Fruit fly (Drosophila melanogaster) whole organism, embryonic: ENCODE measurements around the gene CG31287.
A peak's percentile ranks its signal among the peaks of the same experiment; 100 is the strongest.

Source experiments
- Aef1 ChIP-seq: fragments of 200-800 bp; sonication (Bioruptor generic); IDR thresholded peaks from 3 replicates; pipeline ENCODE4 v1.3.6; 2022; ENCODE audit warnings: missing biosample characterization, missing genetic modification characterization
- Atf-2 ChIP-seq: fragments of 200-800 bp; sonication (Bioruptor generic); optimal IDR thresholded peaks from 2 replicates; lab custom pipeline; 2016; ENCODE audit warnings: missing biosample characterization, missing genetic modification characterization
- CG10565 ChIP-seq: fragments of 200-800 bp; sonication (Bioruptor generic); optimal IDR thresholded peaks from 3 replicates; lab custom pipeline; 2016; ENCODE audit warnings: missing biosample characterization, mild to moderate bottlenecking, missing genetic modification characterization
- CG11093 ChIP-seq: fragments of 200-800 bp; sonication (Bioruptor generic); IDR thresholded peaks from 3 replicates; pipeline ENCODE4 v1.3.6; 2022; ENCODE audit warnings: missing biosample characterization, missing genetic modification characterization
- CG12104 ChIP-seq: fragments of 200-800 bp; sonication (Bioruptor generic); optimal IDR thresholded peaks from 3 replicates; lab custom pipeline; 2016; ENCODE audit warnings: missing biosample characterization, missing genetic modification characterization
- CG12219 ChIP-seq: fragments of 200-800 bp; sonication (Bioruptor generic); optimal IDR thresholded peaks from 3 replicates; lab custom pipeline; 2018; ENCODE audit warnings: missing biosample characterization, mild to moderate bottlenecking, missing genetic modification characterization
- CG13624 ChIP-seq: fragments of 200-800 bp; sonication (Bioruptor generic); optimal IDR thresholded peaks from 2 replicates; lab custom pipeline; 2016; ENCODE audit warnings: missing biosample characterization, missing genetic modification characterization
- CG14050 ChIP-seq: fragments of 200-800 bp; sonication (Bioruptor generic); IDR thresholded peaks from 3 replicates; pipeline ENCODE4 v1.3.6; 2022; ENCODE audit warnings: missing biosample characterization, missing genetic modification characterization
- CG14441 ChIP-seq: fragments of 200-800 bp; sonication (Bioruptor generic); IDR thresholded peaks from 2 replicates; pipeline ENCODE4 v1.3.6; 2022; ENCODE audit warnings: missing biosample characterization, missing genetic modification characterization
- CG14860 ChIP-seq: fragments of 200-800 bp; sonication (Bioruptor generic); IDR thresholded peaks from 3 replicates; pipeline ENCODE4 v1.3.6; 2022; ENCODE audit warnings: missing biosample characterization, missing genetic modification characterization; ENCODE audit not compliant: partially characterized antibody
- CG1602 ChIP-seq: fragments of 200-800 bp; sonication (Bioruptor generic); optimal IDR thresholded peaks from 3 replicates; lab custom pipeline; 2016; ENCODE audit warnings: missing biosample characterization, missing genetic modification characterization
- CG18476 ChIP-seq: fragments of 200-800 bp; sonication (Bioruptor generic); optimal IDR thresholded peaks from 2 replicates; lab custom pipeline; 2016; ENCODE audit warnings: missing biosample characterization, mild to moderate bottlenecking, missing genetic modification characterization
- CG2120 ChIP-seq: fragments of 200-800 bp; sonication (Bioruptor generic); optimal IDR thresholded peaks from 3 replicates; lab custom pipeline; 2016; ENCODE audit warnings: missing biosample characterization, missing genetic modification characterization
- CG30020 ChIP-seq: fragments of 200-800 bp; optimal IDR thresholded peaks from 2 replicates; lab custom pipeline; 2019; ENCODE audit warnings: missing biosample characterization, mild to moderate bottlenecking, missing genetic modification characterization, moderate library complexity
- CG31365 ChIP-seq: fragments of 200-800 bp; sonication (Bioruptor generic); optimal IDR thresholded peaks from 2 replicates; lab custom pipeline; 2018; ENCODE audit warnings: missing biosample characterization, mild to moderate bottlenecking, missing genetic modification characterization
- CG32772 ChIP-seq: fragments of 200-800 bp; sonication (Bioruptor generic); IDR thresholded peaks from 2 replicates; pipeline ENCODE4 v1.3.6; 2022; ENCODE audit warnings: missing biosample characterization, missing genetic modification characterization
- CG3838 ChIP-seq: fragments of 200-800 bp; sonication (Bioruptor generic); optimal IDR thresholded peaks from 3 replicates; lab custom pipeline; 2016; ENCODE audit warnings: missing biosample characterization, missing genetic modification characterization
- CG6689 ChIP-seq: fragments of 200-800 bp; sonication (Bioruptor generic); IDR thresholded peaks from 2 replicates; pipeline ENCODE4 v1.3.6; 2022; ENCODE audit warnings: missing biosample characterization, missing genetic modification characterization
- CG7372 ChIP-seq: fragments of 200-800 bp; sonication (Bioruptor generic); IDR thresholded peaks from 2 replicates; pipeline ENCODE4 v1.3.6; 2022; ENCODE audit warnings: missing biosample characterization, missing genetic modification characterization
- CG8944 ChIP-seq: fragments of 200-800 bp; sonication (Bioruptor generic); optimal IDR thresholded peaks from 3 replicates; lab custom pipeline; 2016; ENCODE audit warnings: missing biosample characterization, missing genetic modification characterization
- Camta ChIP-seq: fragments of 200-800 bp; sonication (Bioruptor generic); optimal IDR thresholded peaks from 2 replicates; lab custom pipeline; 2016; ENCODE audit warnings: missing biosample characterization, missing genetic modification characterization
- D19B ChIP-seq: fragments of 200-800 bp; sonication (Bioruptor generic); optimal IDR thresholded peaks from 2 replicates; lab custom pipeline; 2017; ENCODE audit warnings: missing biosample characterization, mild to moderate bottlenecking, missing genetic modification characterization
- Doc3 ChIP-seq: fragments of 200-800 bp; sonication (Bioruptor generic); IDR thresholded peaks from 3 replicates; pipeline ENCODE4 v1.3.6; 2022; ENCODE audit warnings: missing biosample characterization, missing genetic modification characterization; ENCODE audit not compliant: partially characterized antibody
- Elba2 ChIP-seq: fragments of 200-800 bp; sonication (Bioruptor generic); optimal IDR thresholded peaks from 3 replicates; lab custom pipeline; 2016; ENCODE audit warnings: missing biosample characterization, missing genetic modification characterization
- HLH4C ChIP-seq: fragments of 200-800 bp; sonication (Bioruptor generic); IDR thresholded peaks from 3 replicates; pipeline ENCODE4 v1.3.6; 2022; ENCODE audit warnings: missing biosample characterization, missing genetic modification characterization; ENCODE audit not compliant: partially characterized antibody
- Med ChIP-seq: fragments of 200-800 bp; sonication (Bioruptor generic); peaks from one replicate; lab custom pipeline; 2016; ENCODE audit warnings: missing biosample characterization, missing genetic modification characterization, mild to moderate bottlenecking, inconsistent platforms, moderate library complexity
- Myb ChIP-seq: fragments of 200-800 bp; sonication (Bioruptor generic); optimal IDR thresholded peaks from 2 replicates; lab custom pipeline; 2016; ENCODE audit warnings: missing biosample characterization, missing genetic modification characterization
- Scr ChIP-seq: fragments of 200-800 bp; sonication (Bioruptor generic); IDR thresholded peaks from 2 replicates; pipeline ENCODE4 v1.3.6; 2022; ENCODE audit warnings: missing biosample characterization, missing genetic modification characterization; ENCODE audit not compliant: partially characterized antibody
- Sox100B ChIP-seq: fragments of 200-800 bp; sonication (Bioruptor generic); optimal IDR thresholded peaks from 3 replicates; lab custom pipeline; 2018; ENCODE audit warnings: missing biosample characterization, mild to moderate bottlenecking, missing genetic modification characterization
- ab ChIP-seq: fragments of 200-800 bp; sonication (Bioruptor generic); optimal IDR thresholded peaks from 2 replicates; lab custom pipeline; 2016; ENCODE audit warnings: missing biosample characterization, missing genetic modification characterization
- az2 ChIP-seq: fragments of 200-800 bp; sonication (Bioruptor generic); optimal IDR thresholded peaks from 3 replicates; lab custom pipeline; 2016; ENCODE audit warnings: missing biosample characterization, missing genetic modification characterization
- bsh ChIP-seq, 2 experiments: fragments of 200-800 bp; sonication (Bioruptor generic); optimal IDR thresholded peaks; 2 replicates each; lab custom pipeline; 2017 to 2018; ENCODE audit warnings: mild to moderate bottlenecking in 2 of 2, missing biosample characterization in 2 of 2, missing genetic modification characterization in 2 of 2, moderate library complexity in 1 of 2
- dm ChIP-seq: fragments of 200-800 bp; sonication (Bioruptor generic); optimal IDR thresholded peaks from 3 replicates; lab custom pipeline; 2016; ENCODE audit warnings: missing biosample characterization, missing genetic modification characterization
- dmrt11E ChIP-seq: fragments of 200-800 bp; sonication (Bioruptor generic); optimal IDR thresholded peaks from 3 replicates; lab custom pipeline; 2018; ENCODE audit warnings: missing biosample characterization, mild to moderate bottlenecking, missing genetic modification characterization, moderate library complexity
- gcm2 ChIP-seq: fragments of 200-800 bp; sonication (Bioruptor generic); optimal IDR thresholded peaks from 2 replicates; lab custom pipeline; 2016; ENCODE audit warnings: missing biosample characterization, missing genetic modification characterization
- gro ChIP-seq: fragments of 200-800 bp; sonication (Bioruptor generic); optimal IDR thresholded peaks from 2 replicates; lab custom pipeline; 2016; ENCODE audit warnings: missing biosample characterization, missing genetic modification characterization
- kah ChIP-seq: fragments of 200-800 bp; sonication (Bioruptor generic); optimal IDR thresholded peaks from 2 replicates; lab custom pipeline; 2018; ENCODE audit warnings: missing biosample characterization, mild to moderate bottlenecking, missing genetic modification characterization
- kni ChIP-seq: fragments of 200-800 bp; sonication (Bioruptor generic); optimal IDR thresholded peaks from 3 replicates; lab custom pipeline; 2017; ENCODE audit warnings: mild to moderate bottlenecking, missing biosample characterization, missing genetic modification reagents, missing genetic modification characterization
- lola ChIP-seq, 3 experiments: fragments of >200 bp in 2 of 3; fragments of 200-800 bp in 1 of 3; sonication (Bioruptor generic) in 1 of 3; optimal IDR thresholded peaks; 2 replicates each; lab custom pipeline; 2017 to 2019; ENCODE audit warnings: missing biosample characterization in 3 of 3, missing genetic modification characterization in 3 of 3, mild to moderate bottlenecking in 1 of 3, moderate library complexity in 1 of 3
- maf-S ChIP-seq: fragments of 200-800 bp; sonication (Bioruptor generic); optimal IDR thresholded peaks from 2 replicates; lab custom pipeline; 2016; ENCODE audit warnings: missing biosample characterization, missing genetic modification characterization
- odd ChIP-seq: fragments of 200-800 bp; sonication (Bioruptor generic); optimal IDR thresholded peaks from 2 replicates; lab custom pipeline; 2017; ENCODE audit warnings: missing biosample characterization, mild to moderate bottlenecking, missing genetic modification characterization
- onecut ChIP-seq: fragments of 200-800 bp; sonication (Bioruptor generic); IDR thresholded peaks from 2 replicates; pipeline ENCODE4 v1.3.6; 2022; ENCODE audit warnings: missing biosample characterization, missing genetic modification characterization
- sc ChIP-seq, 3 experiments: fragments of >200 bp in 2 of 3; fragments of 200-800 bp in 1 of 3; sonication (Bioruptor generic) in 1 of 3; optimal IDR thresholded peaks; 2 replicates in 2 of 3; 3 replicates in 1 of 3; lab custom pipeline; 2017; ENCODE audit warnings: mild to moderate bottlenecking in 1 of 3, missing biosample characterization in 1 of 3, missing genetic modification characterization in 1 of 3, missing genetic modification reagents in 1 of 3
- tll ChIP-seq, 2 experiments: fragments of 200-800 bp in 1 of 2; fragments of >200 bp in 1 of 2; sonication (Bioruptor generic) in 1 of 2; optimal IDR thresholded peaks; 2 replicates each; lab custom pipeline; 2017 to 2019; ENCODE audit warnings: missing biosample characterization in 2 of 2, missing genetic modification characterization in 2 of 2, mild to moderate bottlenecking in 1 of 2, moderate library complexity in 1 of 2
- unpg ChIP-seq: fragments of 200-800 bp; sonication (Bioruptor generic); optimal IDR thresholded peaks from 3 replicates; lab custom pipeline; 2018; ENCODE audit warnings: missing biosample characterization, mild to moderate bottlenecking, missing genetic modification characterization, moderate library complexity
- usp ChIP-seq: fragments of >200 bp; optimal IDR thresholded peaks from 2 replicates; lab custom pipeline; 2017; ENCODE audit warnings: missing biosample characterization, missing genetic modification characterization
- vvl ChIP-seq: fragments of 200-800 bp; sonication (Bioruptor generic); IDR thresholded peaks from 2 replicates; pipeline ENCODE4 v1.3.6; 2022; ENCODE audit warnings: missing biosample characterization, missing genetic modification characterization
- wdn ChIP-seq: fragments of 200-800 bp; sonication (Bioruptor generic); IDR thresholded peaks from 2 replicates; pipeline ENCODE4 v1.3.6; 2022; ENCODE audit warnings: missing biosample characterization, missing genetic modification characterization

Gene CG31287

dm6 chr3R:16186791-16187681 is 16.1 kb upstream of the CG31287 start, which contains the start of gene sra (continued):
- TF ChIP-seq sc (optimal IDR thresholded peaks at IDR 0.05; lab: Kevin White, UChicago): no peak
- no peak for TF ChIP-seq sc (GFP tag; optimal IDR thresholded peaks at IDR 0.05; lab: Kevin White, UChicago)
- no peak for TF ChIP-seq ab
- no peak for TF ChIP-seq odd
- no peak for TF ChIP-seq az2 (GFP tag; lab: Kevin White, UChicago)
- peak; percentile 29 for TF ChIP-seq gcm2 (GFP tag; lab: Kevin White, UChicago)
- 0 out of 2 replicates have a peak, but pooled peaks have one; percentile 12 for TF ChIP-seq wdn (GFP tag; lab: Robert Waterston, UW)
- no peak for TF ChIP-seq kni (GFP tag; lab: Kevin White, UChicago)
- TF ChIP-seq CG18476: no peak
- peak; percentile 94 for TF ChIP-seq CG14860 (GFP tag; lab: Robert Waterston, UW)
- peak; percentile 13 for TF ChIP-seq maf-S (GFP tag; lab: Kevin White, UChicago)
- peak; percentile 93 for TF ChIP-seq Doc3 (GFP tag; lab: Robert Waterston, UW)
- peak; percentile 68 for TF ChIP-seq vvl (GFP tag; lab: Robert Waterston, UW)
- TF ChIP-seq onecut (GFP tag; lab: Robert Waterston, UW): no peak; the same call in 1 of the 2 replicates
- no peak for TF ChIP-seq CG7372
- TF ChIP-seq lola (GFP tag; optimal IDR thresholded peaks at IDR 0.05; lab: Kevin White, UChicago): no peak
- TF ChIP-seq tll (GFP tag; optimal IDR thresholded peaks at IDR 0.05; lab: Kevin White, UChicago): no peak
- peak; percentile 15 for TF ChIP-seq dmrt11E (tag; lab: Kevin White, UChicago)
- TF ChIP-seq bsh (GFP tag; optimal IDR thresholded peaks at IDR 0.05; lab: Kevin White, UChicago): no peak
- TF ChIP-seq CG6689 (GFP tag; lab: Robert Waterston, UW): 0 out of 2 replicates have a peak, but pooled peaks have one; percentile 12
- TF ChIP-seq Sox100B (GFP tag; lab: Kevin White, UChicago): no peak
- TF ChIP-seq D19B (GFP tag; lab: Kevin White, UChicago): no peak
- peak; percentile 13 for TF ChIP-seq unpg
- TF ChIP-seq usp (GFP tag; lab: Kevin White, UChicago): no peak
- no peak for TF ChIP-seq Atf-2
- TF ChIP-seq CG12104: no peak
- no peak for TF ChIP-seq Aef1 (GFP tag; lab: Robert Waterston, UW)
- TF ChIP-seq Med (GFP tag; lab: Kevin White, UChicago): peak; percentile 94
- TF ChIP-seq CG14441 (GFP tag; lab: Robert Waterston, UW): no peak
- TF ChIP-seq CG1602 (GFP tag; lab: Kevin White, UChicago): no peak
- peak; percentile 47 for TF ChIP-seq dm
- TF ChIP-seq CG11093 (GFP tag; lab: Robert Waterston, UW): no peak
- TF ChIP-seq Elba2 (GFP tag; lab: Kevin White, UChicago): no peak
- no peak for TF ChIP-seq CG12219 (GFP tag; lab: Kevin White, UChicago)
- no peak for TF ChIP-seq CG30020
- no peak for TF ChIP-seq CG14050 (GFP tag; lab: Robert Waterston, UW)
- no peak for TF ChIP-seq CG10565
- TF ChIP-seq kah (GFP tag; lab: Kevin White, UChicago): no peak
- TF ChIP-seq Camta (GFP tag; lab: Kevin White, UChicago): no peak
- TF ChIP-seq CG13624 (GFP tag; lab: Kevin White, UChicago): peak; percentile 78
- peak; percentile 47 for TF ChIP-seq CG2120 (GFP tag; lab: Kevin White, UChicago)
- TF ChIP-seq CG3838 (GFP tag; lab: Kevin White, UChicago): no peak
- peak; percentile 54 for TF ChIP-seq Myb (GFP tag; lab: Kevin White, UChicago)
- no peak for TF ChIP-seq CG8944
- TF ChIP-seq gro (GFP tag; lab: Kevin White, UChicago): peak; percentile 74
- TF ChIP-seq CG32772: no peak
- peak; percentile 94 for TF ChIP-seq Scr
- peak; percentile 98 for TF ChIP-seq HLH4C
- TF ChIP-seq CG31365 (tag; lab: Kevin White, UChicago): peak; percentile 38
